Fruit fly (Drosophila melanogaster): ENCODE data around the gene Osi2.

DNA sequence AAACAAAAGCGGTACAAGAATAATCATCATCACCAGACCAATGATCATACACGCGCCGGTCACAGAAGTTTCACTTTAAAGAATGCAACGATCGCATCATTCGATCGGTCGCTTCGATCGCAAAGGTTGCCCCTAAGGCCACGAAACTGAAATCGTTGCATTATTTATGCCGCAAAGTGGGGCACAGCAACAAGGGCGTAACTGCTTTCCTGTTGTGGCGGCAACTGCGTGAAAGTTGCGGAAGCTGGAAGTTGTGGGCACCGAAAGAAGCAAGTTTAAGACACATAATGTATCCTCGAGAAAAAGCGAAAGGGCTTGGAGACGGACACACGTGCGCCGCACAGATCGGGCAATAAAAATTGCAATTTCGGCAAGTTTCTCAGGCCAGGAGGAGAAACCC lies 34.9 kb downstream of the Osi2 start:
- TF ChIP-seq CTCF (optimal IDR thresholded peaks at IDR 0.05) (no peak), CG8478 (optimal IDR thresholded peaks at IDR 0.05) (no peak)

Data from S2 (cell line).